Worm (Caenorhabditis elegans) whole organism, L3 larva: ENCODE results near the gene aakg-5.

ENCODE experiments used
- ama-1 ChIP-seq: fragments of 150-350 bp; optimal IDR thresholded peaks from 2 replicates; lab custom pipeline; 2018
- ceh-16 ChIP-seq: sonication (generic microtip); optimal IDR thresholded peaks from 2 replicates; lab custom pipeline; 2017; ENCODE audit warnings: missing biosample characterization, missing genetic modification characterization
- ceh-82 ChIP-seq: fragments of 150-350 bp; optimal IDR thresholded peaks from 2 replicates; lab custom pipeline; 2014; ENCODE audit warnings: missing biosample characterization, missing genetic modification characterization
- ceh-9 ChIP-seq: sonication (generic microtip); optimal IDR thresholded peaks from 2 replicates; lab custom pipeline; 2018; ENCODE audit warnings: missing biosample characterization, missing genetic modification characterization
- elt-2 ChIP-seq: sonication (generic microtip); optimal IDR thresholded peaks from 2 replicates; lab custom pipeline; 2016; ENCODE audit warnings: missing genetic modification reagents, mild to moderate bottlenecking, missing genetic modification characterization, missing compliant biosample characterization
- eor-1 ChIP-seq, 2 experiments: fragments of 150-350 bp; optimal IDR thresholded peaks; 2 replicates each; lab custom pipeline; 2014 to 2018; ENCODE audit warnings: missing biosample characterization in 2 of 2, missing genetic modification characterization in 2 of 2
- fkh-10 ChIP-seq: sonication (generic microtip); optimal IDR thresholded peaks from 2 replicates; lab custom pipeline; 2017; ENCODE audit warnings: missing biosample characterization, missing genetic modification reagents, missing genetic modification characterization
- hmg-11 ChIP-seq: sonication (generic microtip); optimal IDR thresholded peaks from 2 replicates; lab custom pipeline; 2016; ENCODE audit warnings: missing genetic modification characterization, missing compliant biosample characterization
- lin-15B ChIP-seq: fragments of 150-350 bp; optimal IDR thresholded peaks from 2 replicates; lab custom pipeline; 2014; ENCODE audit warnings: missing biosample characterization, missing genetic modification characterization
- lsy-12 ChIP-seq: sonication (generic microtip); optimal IDR thresholded peaks from 2 replicates; lab custom pipeline; 2016; ENCODE audit warnings: mild to moderate bottlenecking, missing genetic modification characterization, missing compliant biosample characterization
- mdl-1 ChIP-seq: fragments of 150-350 bp; optimal IDR thresholded peaks from 2 replicates; lab custom pipeline; 2014; ENCODE audit warnings: missing biosample characterization, missing genetic modification characterization
- nfya-1 ChIP-seq: sonication (generic microtip); optimal IDR thresholded peaks from 2 replicates; lab custom pipeline; 2017; ENCODE audit warnings: missing genetic modification characterization, mild to moderate bottlenecking, missing compliant biosample characterization, antibody characterized with exemption, moderate library complexity; ENCODE audit not compliant: insufficient read depth
- nhr-11 ChIP-seq: fragments of 150-350 bp; optimal IDR thresholded peaks from 2 replicates; lab custom pipeline; 2014; ENCODE audit warnings: missing biosample characterization, missing genetic modification characterization
- nhr-23 ChIP-seq: fragments of 150-350 bp; optimal IDR thresholded peaks from 2 replicates; lab custom pipeline; 2014; ENCODE audit warnings: missing biosample characterization, missing genetic modification reagents, missing genetic modification characterization
- nhr-237 ChIP-seq: fragments of 150-350 bp; optimal IDR thresholded peaks from 2 replicates; lab custom pipeline; 2014; ENCODE audit warnings: missing biosample characterization, missing genetic modification characterization
- nhr-28 ChIP-seq: fragments of 150-350 bp; optimal IDR thresholded peaks from 2 replicates; lab custom pipeline; 2014; ENCODE audit warnings: missing biosample characterization, missing genetic modification characterization
- nhr-43 ChIP-seq: sonication (generic microtip); optimal IDR thresholded peaks from 2 replicates; lab custom pipeline; 2016; ENCODE audit warnings: mild to moderate bottlenecking, missing genetic modification characterization, missing compliant biosample characterization; ENCODE audit not compliant: poor library complexity, severe bottlenecking
- pha-4 ChIP-seq: fragments of 150-350 bp; optimal IDR thresholded peaks from 2 replicates; lab custom pipeline; 2014; ENCODE audit warnings: missing biosample characterization, missing genetic modification reagents, missing genetic modification characterization
- pqm-1 ChIP-seq: fragments of 150-350 bp; optimal IDR thresholded peaks from 2 replicates; lab custom pipeline; 2017; ENCODE audit warnings: missing biosample characterization, missing genetic modification characterization, inconsistent platforms
- sea-2 ChIP-seq: fragments of 150-350 bp; sonication (generic microtip); optimal IDR thresholded peaks from 4 replicates; lab custom pipeline; 2014; ENCODE audit warnings: missing biosample characterization, missing genetic modification reagents, missing genetic modification characterization
- tbx-2 ChIP-seq: sonication (generic microtip); optimal IDR thresholded peaks from 2 replicates; lab custom pipeline; 2016; ENCODE audit warnings: mild to moderate bottlenecking, missing genetic modification characterization, missing compliant biosample characterization
- zag-1 ChIP-seq: fragments of 150-350 bp; optimal IDR thresholded peaks from 2 replicates; lab custom pipeline; 2014; ENCODE audit warnings: missing biosample characterization, missing genetic modification characterization
- ztf-11 ChIP-seq: fragments of 150-350 bp; optimal IDR thresholded peaks from 2 replicates; lab custom pipeline; 2014; ENCODE audit warnings: missing biosample characterization, missing genetic modification characterization

aakg-5 gene

DNA sequence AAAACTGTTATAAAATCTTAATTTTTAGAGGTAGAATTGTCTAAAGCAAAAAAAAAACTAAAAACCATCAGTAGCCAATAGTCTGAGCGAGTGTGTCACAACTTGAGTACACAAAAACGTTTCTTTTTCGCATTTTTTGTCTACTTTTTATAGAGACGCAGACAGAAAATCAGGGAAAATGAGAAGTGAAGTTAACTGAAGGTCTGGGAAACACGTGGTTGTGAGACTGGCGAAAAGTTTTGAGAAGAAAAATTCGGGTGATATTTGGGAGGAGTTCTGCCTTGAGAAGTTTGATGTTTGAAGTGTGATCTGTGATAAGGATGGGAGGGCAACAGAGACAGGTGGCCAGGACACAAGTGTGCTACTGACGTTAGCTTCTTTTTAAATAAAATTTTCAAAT is 37.3 kb downstream of the aakg-5 start (continued):
- TF ChIP-seq ceh-9 (tag; lab: Kevin White, UChicago): no peak
- no peak for TF ChIP-seq nhr-28

DNA sequence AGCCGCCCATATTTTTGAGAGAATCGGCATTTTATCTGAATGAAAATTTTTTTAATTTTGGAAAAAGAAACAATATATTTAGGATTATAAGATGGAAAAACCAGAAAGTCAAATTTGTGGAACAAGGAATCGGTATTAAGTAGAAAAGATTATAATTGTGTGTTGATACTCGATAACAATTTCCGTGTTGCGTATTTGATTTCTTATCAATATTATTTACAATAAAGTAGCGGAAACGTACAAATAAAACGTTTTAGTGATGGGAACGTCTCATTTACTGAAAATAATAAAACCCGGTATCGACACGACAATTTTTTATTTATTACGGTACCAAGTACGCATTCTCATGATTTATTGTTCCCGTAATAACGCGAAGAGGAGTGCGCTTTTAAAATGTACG is 38.1 kb downstream of the aakg-5 start, which contains the start of gene C05C10.3:
Gene C05C10.3, minus strand, starts transcription at position 35 of the 400 bp plus-strand sequence.
- TF ChIP-seq elt-2 (tag; lab: Kevin White, UChicago) (peak; percentile 60), pha-4 (tag; lab: Kevin White, UChicago) (peak; percentile 6), fkh-10 (GFP tag; lab: Kevin White, UChicago) (no peak), eor-1 (tag; optimal IDR thresholded peaks at IDR 0.05; lab: Kevin White, UChicago) (no peak), lin-15B (tag; lab: Kevin White, UChicago) (no peak), pqm-1 (tag; lab: Kevin White, UChicago) (peak; percentile 75)

DNA sequence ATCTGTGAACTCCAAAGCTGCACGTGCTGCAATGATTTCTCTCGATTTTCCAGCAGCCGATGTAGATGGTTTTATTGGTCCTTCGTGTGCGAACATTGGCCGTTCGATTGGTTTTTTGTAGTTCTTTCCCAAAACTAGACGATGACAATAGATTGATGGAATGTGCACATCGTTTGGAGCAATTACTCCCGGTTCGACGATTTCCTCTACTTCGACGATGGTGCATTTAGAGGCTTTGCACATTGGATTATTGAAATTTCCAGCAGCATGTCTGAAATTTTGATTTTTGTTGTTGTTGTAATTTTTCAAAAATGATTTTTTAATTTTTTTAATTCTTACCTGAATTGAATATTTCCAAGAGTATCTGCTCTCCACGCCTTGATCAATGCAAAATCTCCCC is 39.3 kb downstream of the aakg-5 start:
- TF ChIP-seq sea-2 (GFP tag; lab: Kevin White, UChicago) (no peak), zag-1 (tag; lab: Kevin White, UChicago) (no peak), ama-1 (lab: Kevin White, UChicago) (peak; percentile 55), nhr-237 (tag; lab: Kevin White, UChicago) (no peak)

DNA sequence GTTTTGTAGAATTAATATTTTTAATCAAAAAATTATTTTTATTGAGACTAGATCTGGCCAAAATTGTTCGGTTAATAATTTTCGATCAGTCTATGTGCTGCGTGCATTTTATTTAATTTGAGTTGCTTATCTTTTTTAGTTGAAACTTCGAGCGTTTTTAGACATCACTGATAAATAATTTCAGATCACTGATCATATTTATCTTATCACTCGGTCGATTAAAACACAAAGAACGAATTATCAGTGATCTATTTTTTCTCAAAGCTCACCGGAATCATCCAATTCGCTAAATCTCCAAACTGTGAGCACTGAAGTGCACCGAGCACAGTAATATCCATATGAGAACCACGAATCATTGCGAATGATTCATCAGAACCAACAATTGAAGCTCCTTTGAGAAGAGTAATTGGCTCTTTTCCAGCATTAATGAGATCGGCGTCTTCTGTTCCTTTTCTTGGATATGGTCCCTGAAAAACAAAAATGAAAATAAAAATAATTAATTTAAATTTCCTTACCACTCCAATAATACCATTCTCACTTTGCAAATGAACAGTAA is 39.8 kb downstream of the aakg-5 start:
- TF ChIP-seq pqm-1 (tag; lab: Kevin White, UChicago) (peak; percentile 82), pha-4 (tag; lab: Kevin White, UChicago) (peak; percentile 38), hmg-11 (tag; lab: Kevin White, UChicago) (no peak), elt-2 (tag; lab: Kevin White, UChicago) (peak; percentile 83), ama-1 (lab: Kevin White, UChicago) (peak; percentile 37)

DNA sequence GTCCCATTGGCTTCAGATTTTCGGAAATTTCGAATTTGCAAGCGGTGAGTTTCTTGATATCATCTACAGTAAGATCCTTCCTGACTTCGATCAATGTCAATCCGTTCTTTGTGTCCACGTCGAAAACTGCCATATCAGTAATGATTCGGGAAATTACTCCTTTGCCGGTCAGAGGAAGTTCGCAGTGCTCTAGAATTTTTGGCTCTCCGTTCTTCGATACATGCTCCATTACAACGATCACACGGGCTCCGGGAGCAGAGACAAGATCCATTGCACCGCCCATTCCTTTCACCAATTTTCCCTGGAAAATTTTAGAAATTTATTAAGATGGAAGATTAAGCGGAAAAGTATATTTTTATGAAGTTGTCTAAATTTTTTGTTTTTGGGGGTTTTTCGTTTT is 40.4 kb downstream of the aakg-5 start:
- no peak for TF ChIP-seq eor-1 (tag; optimal IDR thresholded peaks at IDR 0.05; lab: Kevin White, UChicago)
- TF ChIP-seq nhr-43: peak; percentile 41
- peak; percentile 86 for TF ChIP-seq ama-1 (lab: Kevin White, UChicago)
- TF ChIP-seq tbx-2: no peak
- TF ChIP-seq, all 47 proteins: peak for 2

DNA sequence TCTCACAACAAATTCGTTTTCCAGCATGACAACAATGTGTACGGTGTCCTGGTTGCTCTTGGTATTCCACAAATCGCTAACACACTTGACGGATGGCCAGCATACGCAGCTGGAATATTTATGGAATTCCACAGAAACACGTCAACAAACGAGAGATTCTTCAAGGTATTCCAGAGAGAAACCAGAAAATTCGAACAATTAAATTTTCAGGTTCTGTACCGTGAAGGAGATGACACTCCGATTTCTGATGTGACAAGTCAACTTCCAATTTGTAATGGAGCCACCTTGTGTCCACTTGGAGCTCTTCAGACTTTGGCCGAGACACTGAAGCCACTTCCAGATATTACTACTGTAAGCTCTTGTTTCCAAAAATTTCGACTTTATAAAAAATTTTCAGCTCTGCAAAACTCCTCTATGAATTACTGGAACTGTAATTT is 41.0 kb downstream of the aakg-5 start:
- TF ChIP-seq lsy-12 (peak; percentile 29), ceh-82 (tag; lab: Kevin White, UChicago) (no peak), ama-1 (lab: Kevin White, UChicago) (peak; percentile 92), nhr-43 (peak; percentile 60), elt-2 (tag; lab: Kevin White, UChicago) (peak; percentile 11), nhr-23 (tag; lab: Kevin White, UChicago) (no peak), nfya-1 (tag; lab: Kevin White, UChicago) (no peak), mdl-1 (tag; lab: Kevin White, UChicago) (no peak)

DNA sequence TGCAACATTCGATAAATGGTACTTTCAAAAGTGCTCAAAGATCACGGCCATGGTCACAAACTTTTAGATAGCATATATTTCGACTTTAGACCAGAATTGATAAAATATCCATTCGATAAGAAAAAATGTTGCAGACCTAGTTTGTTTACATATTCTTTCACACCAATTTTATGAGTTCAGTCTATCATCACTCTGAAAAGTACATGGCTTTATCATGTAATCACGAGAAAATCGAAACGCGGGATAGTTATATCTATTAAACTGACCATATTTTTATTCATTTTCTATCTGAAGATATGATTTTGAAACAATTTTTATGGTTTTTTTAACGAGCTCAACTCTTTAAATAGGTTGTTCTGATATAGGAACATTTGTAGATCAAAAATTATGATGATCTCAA is 43.4 kb downstream of the aakg-5 start, which contains the start of gene pho-11:
Gene pho-11, plus strand, starts transcription at position 374 of the 400 bp plus-strand sequence.
- TF ChIP-seq elt-2 (tag; lab: Kevin White, UChicago): peak; percentile 72
- no peak for TF ChIP-seq ceh-82 (tag; lab: Kevin White, UChicago)
- peak; percentile 23 for TF ChIP-seq pha-4 (tag; lab: Kevin White, UChicago)
- TF ChIP-seq pqm-1 (tag; lab: Kevin White, UChicago): peak; percentile 65

DNA sequence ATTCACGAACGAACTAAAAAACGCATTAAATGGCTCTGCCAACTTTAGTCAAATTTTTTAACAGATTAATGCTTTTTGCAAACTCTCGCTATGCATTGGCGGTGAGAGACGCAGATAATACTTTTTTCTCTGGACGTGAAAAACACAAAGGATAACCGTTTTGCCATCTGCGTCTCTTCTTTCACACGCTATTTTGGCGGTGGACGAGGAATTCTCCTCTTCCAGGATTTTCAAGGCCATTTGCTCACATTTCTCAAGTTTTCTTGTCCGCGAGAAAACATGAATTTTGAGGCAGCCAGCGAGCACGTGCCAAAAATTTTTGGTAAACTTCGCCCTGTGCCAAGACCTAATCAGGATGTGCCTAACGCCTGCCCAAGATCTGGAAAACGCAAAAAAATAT is 43.9 kb downstream of the aakg-5 start:
- no peak for TF ChIP-seq ceh-16 (tag; lab: Kevin White, UChicago)
- TF ChIP-seq nhr-11 (tag; lab: Kevin White, UChicago): peak; percentile 49
- TF ChIP-seq nhr-28: no peak
- TF ChIP-seq nhr-23 (tag; lab: Kevin White, UChicago): no peak
- no peak for TF ChIP-seq ztf-11 (tag; lab: Kevin White, UChicago)
- TF ChIP-seq lin-15B (tag; lab: Kevin White, UChicago): peak; percentile 78
- TF ChIP-seq nfya-1 (tag; lab: Kevin White, UChicago): peak; percentile 47
- peak; percentile 9 for TF ChIP-seq nhr-43
- TF ChIP-seq hmg-11 (tag; lab: Kevin White, UChicago): peak; percentile 59
- TF ChIP-seq, all 47 proteins: peak for 5
